Fruit fly (Drosophila melanogaster) whole organism, pupa: ENCODE data around the gene RpS15Aa.

ENCODE experiments used
- CG10348 ChIP-seq: fragments of 200-800 bp; sonication (Bioruptor generic); IDR thresholded peaks from 2 replicates; pipeline ENCODE4 v1.3.6; 2022; ENCODE audit warnings: missing biosample characterization, missing genetic modification characterization
- CG12605 ChIP-seq: fragments of 200-800 bp; sonication (Bioruptor generic); IDR thresholded peaks from 2 replicates; pipeline ENCODE4 v1.3.6; 2022; ENCODE audit warnings: missing biosample characterization, missing genetic modification characterization
- CG13204 ChIP-seq: fragments of 200-800 bp; sonication (Bioruptor generic); optimal IDR thresholded peaks from 2 replicates; lab custom pipeline; 2018; ENCODE audit warnings: missing biosample characterization, mild to moderate bottlenecking, missing genetic modification characterization, moderate library complexity
- CG14655 ChIP-seq: fragments of 200-800 bp; sonication (Bioruptor generic); optimal IDR thresholded peaks from 3 replicates; lab custom pipeline; 2017; ENCODE audit warnings: mild to moderate bottlenecking, missing biosample characterization, missing genetic modification reagents, missing genetic modification characterization
- CG32121 ChIP-seq: fragments of 200-800 bp; sonication (Bioruptor generic); IDR thresholded peaks from 2 replicates; pipeline ENCODE4 v1.3.6; 2022; ENCODE audit warnings: missing biosample characterization, missing genetic modification characterization
- CG4496 ChIP-seq: fragments of 200-800 bp; sonication (Bioruptor generic); IDR thresholded peaks from 3 replicates; pipeline ENCODE4 v1.3.6; 2022; ENCODE audit warnings: missing biosample characterization, missing genetic modification characterization
- CG9948 ChIP-seq: fragments of 200-800 bp; sonication (Bioruptor generic); optimal IDR thresholded peaks from 2 replicates; lab custom pipeline; 2018; ENCODE audit warnings: missing biosample characterization, mild to moderate bottlenecking, missing genetic modification characterization, moderate library complexity
- D1 ChIP-seq: fragments of 200-800 bp; sonication (Bioruptor generic); optimal IDR thresholded peaks from 2 replicates; lab custom pipeline; 2018; ENCODE audit warnings: missing biosample characterization, mild to moderate bottlenecking, missing genetic modification characterization, moderate library complexity
- EcR ChIP-seq: fragments of 200-800 bp; sonication (Bioruptor generic); optimal IDR thresholded peaks from 3 replicates; lab custom pipeline; 2019; ENCODE audit warnings: missing biosample characterization, missing genetic modification characterization, mild to moderate bottlenecking, moderate library complexity, missing genetic modification reagents
- Pif1B ChIP-seq: fragments of 200-800 bp; sonication (Bioruptor generic); optimal IDR thresholded peaks from 3 replicates; lab custom pipeline; 2016; ENCODE audit warnings: missing biosample characterization, missing genetic modification characterization
- Snoo ChIP-seq: fragments of 200-800 bp; sonication (Bioruptor generic); optimal IDR thresholded peaks from 3 replicates; lab custom pipeline; 2017; ENCODE audit warnings: missing biosample characterization, mild to moderate bottlenecking, missing genetic modification characterization, inconsistent platforms
- fd96Ca ChIP-seq: fragments of 200-800 bp; sonication (Bioruptor generic); IDR thresholded peaks from 3 replicates; pipeline ENCODE4 v1.3.6; 2022; ENCODE audit warnings: missing biosample characterization, missing genetic modification characterization
- gl ChIP-seq: fragments of 200-800 bp; sonication (Bioruptor generic); optimal IDR thresholded peaks from 2 replicates; lab custom pipeline; 2018; ENCODE audit warnings: missing biosample characterization, mild to moderate bottlenecking, missing genetic modification characterization

- TF ChIP-seq fd96Ca (GFP tag; lab: Robert Waterston, UW) (no peak), CG4496 (GFP tag; lab: Robert Waterston, UW) (0 out of 3 replicates have a peak, but pooled peaks have one; percentile 42), CG14655 (peak; percentile 11), CG10348 (GFP tag; lab: Robert Waterston, UW) (no peak), D1 (tag; lab: Kevin White, UChicago) (no peak), CG9948 (tag; lab: Kevin White, UChicago) (no peak), Pif1B (GFP tag; lab: Kevin White, UChicago) (peak; percentile 37), CG12605 (GFP tag; lab: Robert Waterston, UW) (no peak), EcR (no peak), gl (no peak), CG32121 (peak; percentile 54; the same call in 1 of the 2 replicates), Snoo (tag; lab: Kevin White, UChicago) (no peak), CG13204 (GFP tag; lab: Kevin White, UChicago) (no peak)
Measured at dm6 chrX:13314789-13315462, 22.6 kb downstream of the RpS15Aa start.
